Fruit fly (Drosophila melanogaster): ENCODE data around the gene CG14937.
A peak's percentile ranks its signal among the peaks of the same experiment; 100 is the strongest.

The CG14937 gene

DNA sequence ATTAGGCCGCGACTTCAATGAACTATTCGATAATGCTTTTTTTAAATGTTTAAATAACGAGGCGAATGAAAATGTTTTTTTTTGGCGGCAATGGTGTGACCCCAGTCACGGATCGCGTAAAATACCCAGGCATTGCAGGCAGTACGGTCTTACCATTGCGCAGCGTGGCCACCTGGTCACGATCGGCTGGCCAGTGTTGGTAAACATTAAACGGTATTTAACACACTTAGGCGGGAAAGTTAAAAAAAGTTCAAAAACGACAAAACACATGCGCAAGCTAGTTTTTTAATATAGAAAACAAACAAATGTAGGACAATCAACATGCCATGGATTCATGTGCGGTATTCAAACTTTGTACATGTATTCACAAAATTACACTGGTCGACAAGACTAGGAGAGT is 35.4 kb upstream of the CG14937 start, which contains the start of gene esc (continued):
- TF ChIP-seq Doc3 (GFP tag; IDR thresholded peaks at IDR 0.05; ENCODE audit: partially characterized antibody) (no peak), en (GFP tag; optimal IDR thresholded peaks at IDR 0.05) (no peak), Bgb (GFP tag; IDR thresholded peaks at IDR 0.05; ENCODE audit: partially characterized antibody) (peak; percentile 26; the same call in 1 of the 2 replicates), h (optimal IDR thresholded peaks at IDR 0.05) (no peak), CG4328 (GFP tag; optimal IDR thresholded peaks at IDR 0.05) (no peak), sd (tag; optimal IDR thresholded peaks at IDR 0.05) (no peak), Sox102F (GFP tag; optimal IDR thresholded peaks at IDR 0.05) (no peak), sna (GFP tag; IDR thresholded peaks at IDR 0.05; ENCODE audit: partially characterized antibody) (no peak), tx (GFP tag; optimal IDR thresholded peaks at IDR 0.05) (peak; percentile 29), yki (optimal IDR thresholded peaks at IDR 0.05) (no peak), lov (optimal IDR thresholded peaks at IDR 0.05) (no peak), lov (GFP tag; IDR thresholded peaks at IDR 0.05) (no peak), CG2116 (GFP tag; optimal IDR thresholded peaks at IDR 0.05) (peak; percentile 46), Bteb2 (GFP tag; optimal IDR thresholded peaks at IDR 0.05) (peak; percentile 25), CG16813 (GFP tag; IDR thresholded peaks at IDR 0.05; ENCODE audit: partially characterized antibody) (0 out of 3 replicates have a peak, but pooled peaks have one; percentile 23), CG1602 (GFP tag; optimal IDR thresholded peaks at IDR 0.05) (peak; percentile 37), ftz-f1 (GFP tag; optimal IDR thresholded peaks at IDR 0.05) (peak; percentile 25), amos (GFP tag; IDR thresholded peaks at IDR 0.05; ENCODE audit: partially characterized antibody) (peak; percentile 50), CG13123 (GFP tag; optimal IDR thresholded peaks at IDR 0.05) (no peak), NC2β (GFP tag; optimal IDR thresholded peaks at IDR 0.05) (peak; percentile 47), Sin3A (optimal IDR thresholded peaks at IDR 0.05) (peak; percentile 72), fd102C (GFP tag; optimal IDR thresholded peaks at IDR 0.05) (no peak), jumu (GFP tag; optimal IDR thresholded peaks at IDR 0.05) (peak; percentile 57), CG10267 (tag; optimal IDR thresholded peaks at IDR 0.05) (peak; percentile 97), tap (tag; optimal IDR thresholded peaks at IDR 0.05) (no peak), Ets65A (GFP tag) (peak; percentile 87), CG5180 (GFP tag; optimal IDR thresholded peaks at IDR 0.05) (no peak), Spps (tag; optimal IDR thresholded peaks at IDR 0.05) (no peak), Atf6 (GFP tag; IDR thresholded peaks at IDR 0.05) (no peak), CG17186 (GFP tag; optimal IDR thresholded peaks at IDR 0.05) (peak; percentile 79), CG10431 (GFP tag; optimal IDR thresholded peaks at IDR 0.05) (no peak), maf-S (GFP tag; optimal IDR thresholded peaks at IDR 0.05) (peak; percentile 25), HLH4C (GFP tag; IDR thresholded peaks at IDR 0.05; ENCODE audit: partially characterized antibody) (no peak), BEAF-32 (GFP tag; optimal IDR thresholded peaks at IDR 0.05) (peak; percentile 56), cato (GFP tag; optimal IDR thresholded peaks at IDR 0.05; ENCODE audit: borderline replicate concordance) (no peak), CG14710 (tag; optimal IDR thresholded peaks at IDR 0.05) (peak; percentile 71), run (tag; optimal IDR thresholded peaks at IDR 0.05) (no peak), CkIIα-i1 (GFP tag; IDR thresholded peaks at IDR 0.05) (no peak), lilli (GFP tag; optimal IDR thresholded peaks at IDR 0.05) (peak; percentile 39), pnt (GFP tag; optimal IDR thresholded peaks at IDR 0.05) (no peak), Dip3 (GFP tag; optimal IDR thresholded peaks at IDR 0.05) (no peak), ranshi (GFP tag; IDR thresholded peaks at IDR 0.05) (no peak), CG13624 (GFP tag; optimal IDR thresholded peaks at IDR 0.05) (peak; percentile 39), Deaf1 (tag; optimal IDR thresholded peaks at IDR 0.05) (no peak), Hsf (GFP tag; optimal IDR thresholded peaks at IDR 0.05) (peak; percentile 37), gfzf (GFP tag; optimal IDR thresholded peaks at IDR 0.05) (peak; percentile 96), Trl (optimal IDR thresholded peaks at IDR 0.05) (no peak), Trl (GFP tag; optimal IDR thresholded peaks at IDR 0.05) (peak; percentile 18), her (GFP tag; optimal IDR thresholded peaks at IDR 0.05) (peak; percentile 43), CG32772 (GFP tag; IDR thresholded peaks at IDR 0.05) (peak; percentile 43; the same call in 1 of the 2 replicates), Gsc (GFP tag; IDR thresholded peaks at IDR 0.05) (no peak), unc-4 (GFP tag; IDR thresholded peaks at IDR 0.05; ENCODE audit: partially characterized antibody) (0 out of 2 replicates have a peak, but pooled peaks have one; percentile 29), Poxn (GFP tag; IDR thresholded peaks at IDR 0.05) (no peak)
